Worm (Caenorhabditis elegans): ENCODE data around the gene R10E11.5.

R10E11.5 gene

DNA sequence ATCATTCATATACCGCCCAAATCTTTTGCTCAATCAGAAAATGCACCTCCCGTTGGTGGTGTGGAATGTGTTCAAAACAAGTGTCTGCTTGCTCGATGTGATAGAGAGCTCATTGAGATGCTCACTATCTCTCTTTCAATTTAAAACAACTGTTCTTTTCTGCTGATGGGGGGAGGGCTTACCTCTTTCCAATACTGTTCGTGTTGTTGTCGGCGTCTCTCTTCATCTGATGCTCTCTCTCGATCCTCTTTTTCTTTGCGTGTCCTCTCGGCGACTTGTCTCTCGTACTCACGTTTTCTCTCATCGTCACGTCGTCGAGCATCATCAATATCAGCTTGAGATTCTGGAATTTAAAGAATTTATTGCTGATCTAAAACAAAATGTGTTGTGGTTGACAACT, 47.5 kb downstream of the R10E11.5 start:
- TF ChIP-seq sea-1 (GFP tag; conservative IDR thresholded peaks at IDR 0.05) (no peak), B0310.2 (tag; optimal IDR thresholded peaks at IDR 0.05) (no peak), ceh-36 (tag; optimal IDR thresholded peaks at IDR 0.05) (no peak), hmg-4 (GFP tag; optimal IDR thresholded peaks at IDR 0.05) (no peak), flt-1 (GFP tag; IDR thresholded peaks at IDR 0.05) (no peak), tbx-11 (GFP tag; IDR thresholded peaks at IDR 0.05) (no peak), ama-1 (optimal IDR thresholded peaks at IDR 0.05) (no peak), tbx-37 (GFP tag; conservative IDR thresholded peaks at IDR 0.05) (no peak), ets-7 (tag; optimal IDR thresholded peaks at IDR 0.05) (no peak), scrt-1 (GFP tag; IDR thresholded peaks at IDR 0.05) (no peak), hnd-1 (tag; optimal IDR thresholded peaks at IDR 0.05) (no peak), tra-4 (tag; optimal IDR thresholded peaks at IDR 0.05) (no peak), ceh-13 (GFP tag; optimal IDR thresholded peaks at IDR 0.05) (no peak), F13C5.2 (tag; optimal IDR thresholded peaks at IDR 0.05) (no peak), pes-1 (GFP tag; IDR thresholded peaks at IDR 0.05) (no peak), aly-1 (tag; optimal IDR thresholded peaks at IDR 0.05) (no peak)

DNA sequence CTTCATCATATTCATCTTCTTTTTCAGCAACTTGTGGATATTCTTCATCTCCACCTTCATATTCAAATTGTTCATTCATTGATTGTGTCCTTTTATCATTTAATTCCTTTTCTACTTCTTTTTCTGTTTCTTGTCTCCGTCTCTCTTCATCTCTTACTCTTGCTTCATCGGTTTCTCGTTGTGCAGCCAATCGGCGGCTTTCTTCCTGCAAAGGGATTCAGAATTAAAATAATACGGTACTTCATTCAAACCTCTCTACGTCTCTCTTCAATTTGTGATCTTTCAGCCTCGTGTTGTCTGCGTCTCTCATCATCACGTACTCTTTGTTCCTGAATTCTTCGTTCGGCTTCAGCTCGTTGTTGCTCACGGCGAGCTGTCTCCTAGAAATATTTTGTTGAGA, 48.8 kb downstream of the R10E11.5 start:
- TF ChIP-seq B0310.2 (tag; optimal IDR thresholded peaks at IDR 0.05) (no peak), aly-1 (tag; optimal IDR thresholded peaks at IDR 0.05) (no peak), hmg-4 (GFP tag; optimal IDR thresholded peaks at IDR 0.05) (no peak), ama-1 (optimal IDR thresholded peaks at IDR 0.05) (no peak), pes-1 (GFP tag; IDR thresholded peaks at IDR 0.05) (no peak), ets-7 (tag; optimal IDR thresholded peaks at IDR 0.05) (no peak), ceh-13 (GFP tag; optimal IDR thresholded peaks at IDR 0.05) (no peak), scrt-1 (GFP tag; IDR thresholded peaks at IDR 0.05) (no peak), ceh-36 (tag; optimal IDR thresholded peaks at IDR 0.05) (no peak), tbx-11 (GFP tag; IDR thresholded peaks at IDR 0.05) (no peak), F13C5.2 (tag; optimal IDR thresholded peaks at IDR 0.05) (no peak), hnd-1 (tag; optimal IDR thresholded peaks at IDR 0.05) (no peak), sea-1 (GFP tag; conservative IDR thresholded peaks at IDR 0.05) (no peak), tbx-37 (GFP tag; conservative IDR thresholded peaks at IDR 0.05) (no peak)

DNA sequence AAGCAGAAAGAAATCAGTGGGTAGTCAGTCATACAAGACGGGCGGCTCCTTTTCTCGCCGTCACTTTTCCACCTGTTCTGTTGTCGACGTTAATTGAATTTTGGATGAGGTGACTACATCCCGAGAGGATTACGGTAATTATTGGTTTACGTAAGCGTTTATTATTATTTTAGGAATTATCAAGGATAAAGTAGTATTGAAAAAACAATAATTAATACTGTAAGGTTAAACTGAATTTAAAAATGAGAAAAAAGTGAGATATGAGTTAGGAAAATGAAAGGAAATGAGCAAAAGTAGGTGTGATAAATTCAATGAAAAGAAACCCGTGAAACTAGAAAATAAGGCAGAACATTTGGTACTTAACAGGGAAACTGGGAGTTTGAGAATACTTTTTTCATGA, 50.5 kb downstream of the R10E11.5 start, which contains the start of gene hlh-4:
Gene hlh-4, minus strand, starts transcription at position 101 of the 400 bp plus-strand sequence.
- TF ChIP-seq ceh-36 (tag; optimal IDR thresholded peaks at IDR 0.05) = no peak
- TF ChIP-seq ets-7 (tag; optimal IDR thresholded peaks at IDR 0.05) = no peak
- TF ChIP-seq hnd-1 (tag; optimal IDR thresholded peaks at IDR 0.05) = no peak
- no peak for TF ChIP-seq tbx-37 (GFP tag; conservative IDR thresholded peaks at IDR 0.05)
- no peak for TF ChIP-seq tbx-11 (GFP tag; IDR thresholded peaks at IDR 0.05)
- no peak for TF ChIP-seq B0310.2 (tag; optimal IDR thresholded peaks at IDR 0.05)
- no peak for TF ChIP-seq F13C5.2 (tag; optimal IDR thresholded peaks at IDR 0.05)
- TF ChIP-seq flt-1 (GFP tag; IDR thresholded peaks at IDR 0.05) = no peak

All from whole organism, early embryonic.